Worm (Caenorhabditis elegans): Measurements from ENCODE around the gene F54C9.7.

DNA sequence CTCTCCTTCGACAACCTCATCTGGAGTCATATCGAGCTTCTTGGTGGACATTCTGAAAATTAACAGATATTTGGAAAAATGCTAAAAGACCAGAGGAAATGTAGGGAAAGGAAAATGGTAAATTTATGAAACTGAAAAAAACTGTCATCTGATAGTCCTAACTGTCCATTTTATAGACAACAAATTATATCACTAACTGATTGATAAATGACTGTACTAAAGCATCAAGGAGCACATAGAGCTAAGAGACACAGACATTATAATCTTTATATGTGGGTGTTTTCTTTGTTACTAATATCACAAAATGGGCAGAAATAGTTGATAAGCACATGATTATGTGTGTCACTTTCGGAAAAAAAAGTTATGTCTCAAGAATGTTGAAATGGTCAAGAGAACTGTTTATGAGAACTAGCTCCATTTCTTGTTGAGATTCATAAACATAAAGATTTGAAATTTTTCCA is 6.3 kb upstream of the F54C9.7 start, which contains the start of gene F54C9.3:
- TF ChIP-seq ama-1 (optimal IDR thresholded peaks at IDR 0.05) (no peak), ets-7 (tag; optimal IDR thresholded peaks at IDR 0.05) (no peak), scrt-1 (GFP tag; IDR thresholded peaks at IDR 0.05) (no peak), flt-1 (GFP tag; IDR thresholded peaks at IDR 0.05) (no peak), sea-1 (GFP tag; conservative IDR thresholded peaks at IDR 0.05) (no peak), pes-1 (GFP tag; IDR thresholded peaks at IDR 0.05) (no peak), ceh-36 (tag; optimal IDR thresholded peaks at IDR 0.05) (no peak), aly-1 (tag; optimal IDR thresholded peaks at IDR 0.05) (no peak)
